Worm (Caenorhabditis elegans) whole organism, L4 larva: ENCODE results near the gene jkk-1.

Experiments used
- F49E8.2 ChIP-seq: sonication (generic microtip); optimal IDR thresholded peaks from 2 replicates; lab custom pipeline; 2016; ENCODE audit warnings: missing compliant biosample characterization, mild to moderate bottlenecking, missing genetic modification characterization, borderline replicate concordance
- daf-8 ChIP-seq: fragments of 200-800 bp; sonication (Bioruptor generic); IDR thresholded peaks from 2 replicates; pipeline ENCODE4 v1.3.6; 2022; ENCODE audit warnings: missing genetic modification characterization, missing compliant biosample characterization
- lin-39 ChIP-seq: fragments of 150-350 bp; optimal IDR thresholded peaks from 2 replicates; lab custom pipeline; 2014; ENCODE audit warnings: missing biosample characterization, missing genetic modification reagents, missing genetic modification characterization
- nhr-6 ChIP-seq: fragments of 150-350 bp; optimal IDR thresholded peaks from 2 replicates; lab custom pipeline; 2014; ENCODE audit warnings: missing biosample characterization, missing genetic modification characterization
- spr-1 ChIP-seq: sonication (generic microtip); optimal IDR thresholded peaks from 2 replicates; lab custom pipeline; 2016; ENCODE audit warnings: mild to moderate bottlenecking, missing genetic modification characterization, missing compliant biosample characterization

DNA sequence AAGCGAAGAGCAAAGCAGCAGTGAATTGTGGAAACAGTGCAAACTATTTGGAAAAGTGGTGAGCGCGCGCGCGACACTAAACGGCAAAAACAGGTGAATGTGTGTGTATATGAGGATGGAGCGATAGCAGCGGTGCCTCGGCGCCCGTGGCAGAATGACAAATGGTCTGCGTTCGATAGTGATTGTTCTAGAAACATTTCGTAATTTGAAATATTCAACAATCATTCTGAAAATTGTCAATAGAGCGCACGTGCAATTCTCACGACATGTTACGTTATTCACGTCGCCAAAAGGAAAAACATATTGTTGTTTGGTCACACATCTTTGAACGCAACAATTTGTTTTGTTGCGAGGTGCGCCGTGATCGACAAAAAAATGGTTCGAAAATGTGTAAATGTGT lies 13.0 kb upstream of the jkk-1 start:
- no peak for TF ChIP-seq daf-8
- no peak for TF ChIP-seq lin-39 (tag; lab: Kevin White, UChicago)
- TF ChIP-seq nhr-6 (tag; lab: Kevin White, UChicago): no peak
- TF ChIP-seq F49E8.2: no peak
- TF ChIP-seq spr-1: no peak
